Worm (Caenorhabditis elegans) whole organism, L2 larva: ENCODE results near the gene srh-246.

Experiments
- ZK546.5 ChIP-seq: sonication (generic microtip); optimal IDR thresholded peaks from 2 replicates; lab custom pipeline; 2017; ENCODE audit warnings: missing biosample characterization, missing genetic modification characterization
- dmd-4 ChIP-seq: sonication (generic microtip); optimal IDR thresholded peaks from 2 replicates; lab custom pipeline; 2017; ENCODE audit warnings: missing biosample characterization, missing genetic modification characterization
- elt-1 ChIP-seq: fragments of 150-350 bp; optimal IDR thresholded peaks from 2 replicates; lab custom pipeline; 2014; ENCODE audit warnings: missing biosample characterization, missing genetic modification characterization
- nhr-23 ChIP-seq: fragments of 150-350 bp; optimal IDR thresholded peaks from 2 replicates; lab custom pipeline; 2014; ENCODE audit warnings: missing biosample characterization, missing genetic modification reagents, missing genetic modification characterization
- skn-1 ChIP-seq: sonication (generic microtip); optimal IDR thresholded peaks from 2 replicates; lab custom pipeline; 2017; ENCODE audit warnings: missing biosample characterization, missing genetic modification characterization
- snpc-4 ChIP-seq: fragments of 150-350 bp; optimal IDR thresholded peaks from 2 replicates; lab custom pipeline; 2014; ENCODE audit warnings: missing biosample characterization, missing genetic modification characterization
- unc-55 ChIP-seq: fragments of 150-350 bp; sonication (generic microtip); optimal IDR thresholded peaks from 3 replicates; lab custom pipeline; 2014; ENCODE audit warnings: missing biosample characterization, missing genetic modification reagents, missing genetic modification characterization
- unc-62 ChIP-seq: fragments of 150-350 bp; optimal IDR thresholded peaks from 2 replicates; lab custom pipeline; 2014; ENCODE audit warnings: missing biosample characterization, missing genetic modification reagents, missing genetic modification characterization
- zag-1 ChIP-seq: fragments of 150-350 bp; optimal IDR thresholded peaks from 2 replicates; lab custom pipeline; 2014; ENCODE audit warnings: missing biosample characterization, missing genetic modification characterization

DNA sequence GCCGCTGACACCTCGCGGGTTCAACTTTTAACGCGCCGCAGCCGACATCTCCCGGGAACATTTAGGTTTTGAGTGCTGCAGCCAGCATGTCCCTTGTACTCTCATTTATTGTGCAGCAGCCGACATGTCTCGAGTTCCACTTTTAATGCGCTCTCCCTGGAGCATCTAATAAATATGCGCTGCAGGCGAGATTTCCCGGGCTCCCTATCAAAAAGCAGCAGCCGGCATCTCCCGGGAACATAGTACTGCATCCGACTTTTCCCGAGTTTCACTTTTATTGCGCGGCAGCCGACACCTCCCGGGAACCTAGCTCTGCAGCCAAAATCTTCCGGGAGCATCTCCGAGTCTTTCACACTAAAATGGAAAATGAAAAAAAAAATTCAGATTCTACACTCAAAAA is 36.6 kb downstream of the srh-246 start:
- TF ChIP-seq ZK546.5 (tag; lab: Kevin White, UChicago) (no peak), elt-1 (tag; lab: Kevin White, UChicago) (no peak), dmd-4 (tag; lab: Kevin White, UChicago) (no peak), nhr-23 (tag; lab: Kevin White, UChicago) (no peak), snpc-4 (tag; lab: Kevin White, UChicago) (no peak), unc-55 (GFP tag; lab: Kevin White, UChicago) (no peak), skn-1 (tag; lab: Kevin White, UChicago) (no peak), unc-62 (no peak), zag-1 (tag; lab: Kevin White, UChicago) (no peak)
